Fruit fly (Drosophila melanogaster): ENCODE data around the gene CG12947.

CG12947 gene

DNA sequence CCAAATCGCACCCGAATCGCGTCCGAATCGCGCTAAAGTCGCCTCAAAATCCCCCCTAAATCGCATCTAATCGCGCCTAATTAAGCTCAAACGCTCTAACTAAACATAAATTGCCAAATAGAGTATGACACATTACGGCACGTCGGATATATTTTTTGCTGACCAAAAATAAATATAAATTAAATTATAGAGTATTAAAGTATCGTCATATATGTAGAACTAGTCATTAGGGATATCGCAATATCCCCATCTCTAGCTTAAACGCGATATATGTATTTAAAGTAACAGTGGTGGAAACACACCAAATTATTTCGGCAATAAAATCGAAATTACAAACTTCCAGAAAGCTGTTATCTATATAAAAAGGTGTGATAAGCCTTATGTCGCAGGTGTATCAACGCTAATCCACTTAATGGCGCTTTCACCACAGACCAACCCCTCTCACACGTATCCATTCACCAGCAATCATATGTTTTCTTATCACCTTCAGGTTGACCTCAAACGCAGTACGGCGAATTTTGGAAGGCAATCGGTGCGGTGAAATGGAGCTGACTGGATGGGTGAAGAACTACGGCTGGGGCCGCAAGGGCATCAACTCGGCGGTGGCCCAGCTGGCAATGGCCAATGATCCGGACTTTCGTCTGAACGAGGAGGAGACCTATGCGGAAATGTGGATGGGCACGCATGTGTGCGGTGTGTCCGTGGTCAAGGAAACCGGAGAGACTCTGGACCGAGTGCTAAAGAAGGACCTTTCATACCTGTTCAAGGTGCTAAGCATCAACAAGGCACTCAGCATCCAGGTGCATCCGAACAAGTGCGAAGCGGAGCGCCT, 20.3 kb upstream of the CG12947 start, which contains the start of gene Mpi:
Gene Mpi (plus strand): TSS at position 263 of the 832 bp plus-strand sequence.
- no peak for TF ChIP-seq CTCF (optimal IDR thresholded peaks at IDR 0.05)
- TF ChIP-seq CG8478 (optimal IDR thresholded peaks at IDR 0.05) = no peak

DNA sequence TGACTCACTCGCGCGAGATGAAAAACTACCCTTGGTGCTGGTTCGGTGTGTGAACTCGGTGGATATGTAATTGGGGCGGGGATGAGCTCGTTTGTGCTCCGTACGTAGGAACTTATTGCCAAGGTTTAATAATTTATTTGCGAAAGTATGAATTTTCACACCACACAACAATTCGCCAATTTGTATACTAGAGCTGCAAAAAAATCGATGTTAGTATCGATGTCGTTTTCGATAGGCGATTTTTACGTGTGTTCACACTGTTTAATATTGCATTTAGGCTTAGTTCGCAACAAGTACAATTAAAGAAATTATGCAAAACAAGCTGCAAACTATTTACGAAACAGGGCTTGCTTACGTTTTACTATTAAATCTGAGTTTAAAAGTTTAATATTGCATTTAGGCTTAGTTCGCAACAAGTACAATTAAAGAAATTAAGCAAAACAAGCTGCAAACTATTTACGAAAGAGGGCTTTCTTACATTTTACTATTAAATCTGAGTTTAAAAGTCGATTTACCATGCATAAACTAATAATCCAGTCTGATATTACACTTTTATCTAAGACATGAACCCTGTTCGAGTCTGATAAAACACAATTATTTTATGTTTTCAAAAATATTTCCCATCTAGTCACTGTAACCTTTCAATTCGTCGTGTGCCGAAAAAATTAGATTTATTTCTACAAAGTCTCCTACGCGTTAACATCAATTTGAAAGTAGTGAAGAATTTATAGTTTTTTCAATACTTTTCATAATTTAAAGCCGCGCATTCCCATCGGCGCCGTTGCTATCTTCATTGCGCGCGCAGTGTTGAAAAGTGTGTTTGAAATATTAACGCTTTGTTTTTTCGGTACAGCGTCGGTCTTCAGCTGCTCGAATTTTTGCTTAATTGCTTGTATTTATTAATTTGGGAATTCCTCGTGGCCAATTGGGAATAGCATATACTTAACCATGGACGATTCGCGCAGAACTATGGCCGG, 16.6 kb upstream of the CG12947 start, which contains the start of the genes Snap24 and CG8478:
Gene Snap24 (minus strand): TSS at position 196 of the 977 bp plus-strand sequence.
Gene CG8478 (plus strand): TSS at position 696 of the 977 bp plus-strand sequence.
- TF ChIP-seq CTCF (optimal IDR thresholded peaks at IDR 0.05) (no peak), CG8478 (optimal IDR thresholded peaks at IDR 0.05) (no peak)

DNA sequence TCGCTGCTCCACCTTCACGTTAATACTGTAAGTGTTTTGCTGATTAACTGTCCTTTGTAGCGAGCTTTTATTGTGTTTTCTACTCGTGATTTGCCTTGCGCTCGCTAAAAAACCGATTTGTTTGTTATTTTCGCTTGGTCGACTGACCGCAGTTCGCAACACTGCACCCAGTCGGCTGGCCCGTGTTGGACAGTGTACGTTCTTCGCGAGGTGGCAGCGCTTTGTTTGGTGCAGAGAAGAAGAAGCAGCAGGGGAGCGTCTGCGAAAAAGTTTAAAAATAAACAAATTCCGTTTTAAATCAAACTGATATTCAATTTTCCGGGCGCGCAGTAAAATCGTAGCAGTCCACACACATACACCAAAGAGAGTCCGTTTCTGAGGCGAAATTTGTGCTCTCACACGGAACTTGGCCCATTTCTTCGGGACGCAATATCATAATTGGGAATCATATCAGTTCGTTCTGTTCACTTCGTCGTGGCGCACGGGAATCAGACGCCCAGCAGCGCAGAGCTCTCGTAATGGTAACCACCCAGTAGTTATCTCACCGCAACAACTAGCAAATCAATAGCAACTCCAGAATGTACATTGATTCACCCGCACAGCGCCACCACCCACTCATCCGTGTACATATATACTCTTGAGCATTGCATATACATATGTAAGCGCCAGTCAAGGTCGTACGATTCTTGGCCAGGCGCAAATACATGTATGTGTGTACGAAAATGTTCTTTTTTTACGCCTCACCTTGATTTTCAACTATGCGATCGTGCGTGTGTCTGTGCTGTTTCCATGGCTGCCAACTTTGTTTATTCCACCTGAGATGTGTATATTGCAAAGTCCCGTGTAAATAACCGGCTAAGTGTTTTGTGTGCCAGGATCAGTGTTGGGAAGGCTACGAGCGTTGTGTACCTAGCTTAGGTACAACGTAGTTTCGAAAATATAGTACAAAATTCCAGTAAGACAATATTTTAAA, 12.0 kb upstream of the CG12947 start, which contains the start of gene Naa80:
Gene Naa80 (plus strand): TSS at position 215 of the 973 bp plus-strand sequence.
- TF ChIP-seq CG8478 (optimal IDR thresholded peaks at IDR 0.05) = no peak
- TF ChIP-seq CTCF (optimal IDR thresholded peaks at IDR 0.05) = peak in 1 of 2 experiments; percentile 16

DNA sequence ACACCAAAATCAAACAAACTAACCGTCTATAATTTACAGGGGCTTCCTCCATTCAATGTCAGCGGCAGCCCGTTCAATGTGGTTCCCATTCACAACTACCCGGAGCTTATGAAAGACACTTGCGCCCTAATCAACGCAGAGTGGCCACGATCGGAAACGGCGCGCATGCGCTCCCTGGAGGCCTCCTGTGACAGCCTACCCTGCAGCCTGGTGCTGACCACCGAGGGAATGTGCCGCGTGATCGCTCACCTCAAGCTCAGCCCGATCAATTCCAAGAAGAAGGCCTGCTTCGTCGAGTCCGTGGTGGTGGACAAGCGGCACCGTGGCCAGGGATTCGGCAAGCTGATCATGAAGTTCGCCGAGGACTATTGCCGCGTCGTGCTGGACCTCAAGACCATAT, 11.0 kb upstream of the CG12947 start, which contains the start of gene MED6:
Gene MED6 (minus strand): TSS at position 101 of the 400 bp plus-strand sequence.
- TF ChIP-seq CG8478 (optimal IDR thresholded peaks at IDR 0.05) = no peak
- TF ChIP-seq CTCF (optimal IDR thresholded peaks at IDR 0.05) = no peak

DNA sequence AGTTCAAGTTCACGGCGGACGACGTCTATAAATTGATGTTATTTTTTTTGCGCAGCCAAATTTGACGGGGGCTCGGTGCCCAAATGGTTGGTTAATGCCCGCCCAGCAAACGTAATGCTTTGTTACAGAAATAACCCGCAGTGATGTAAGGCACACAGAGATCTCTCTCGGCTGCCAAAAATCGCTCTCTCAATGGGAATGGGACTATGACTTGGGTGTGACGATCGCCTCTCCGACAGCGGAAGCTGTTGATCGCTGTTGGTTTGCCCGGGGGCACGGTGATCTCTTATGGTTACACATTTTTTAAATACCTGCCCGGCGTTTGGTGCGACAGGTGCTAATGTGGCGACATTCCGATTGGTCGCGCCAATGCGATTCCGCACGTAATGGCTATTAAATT, 9.7 kb upstream of the CG12947 start:
- TF ChIP-seq CTCF (optimal IDR thresholded peaks at IDR 0.05) = no peak
- TF ChIP-seq CG8478 (optimal IDR thresholded peaks at IDR 0.05) = no peak

DNA sequence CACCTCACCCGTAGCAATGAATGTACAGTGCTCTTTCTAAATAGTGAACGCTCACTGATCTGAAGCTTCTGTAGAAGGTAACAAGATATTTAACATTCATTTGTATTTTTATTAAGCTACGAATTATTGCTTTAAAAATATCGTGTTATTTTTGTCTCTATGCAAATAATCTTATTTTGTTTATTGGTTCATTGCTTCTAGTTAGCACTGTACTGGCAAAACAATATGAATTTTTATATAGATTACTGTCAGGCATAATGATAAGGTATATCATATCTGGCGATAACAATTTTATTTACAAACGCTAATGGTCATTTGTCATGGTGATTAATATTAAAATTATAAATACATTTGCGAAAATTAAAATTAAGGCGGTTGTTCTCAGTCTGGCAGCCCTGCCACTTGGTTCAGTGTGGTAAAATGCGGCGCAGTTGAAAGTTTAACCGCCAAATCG, 8.3 kb upstream of the CG12947 start, which contains the start of gene CG9471:
Gene CG9471 (minus strand): TSS at position 24 of the 454 bp plus-strand sequence.
- TF ChIP-seq CTCF (optimal IDR thresholded peaks at IDR 0.05) (no peak), CG8478 (optimal IDR thresholded peaks at IDR 0.05) (no peak)

DNA sequence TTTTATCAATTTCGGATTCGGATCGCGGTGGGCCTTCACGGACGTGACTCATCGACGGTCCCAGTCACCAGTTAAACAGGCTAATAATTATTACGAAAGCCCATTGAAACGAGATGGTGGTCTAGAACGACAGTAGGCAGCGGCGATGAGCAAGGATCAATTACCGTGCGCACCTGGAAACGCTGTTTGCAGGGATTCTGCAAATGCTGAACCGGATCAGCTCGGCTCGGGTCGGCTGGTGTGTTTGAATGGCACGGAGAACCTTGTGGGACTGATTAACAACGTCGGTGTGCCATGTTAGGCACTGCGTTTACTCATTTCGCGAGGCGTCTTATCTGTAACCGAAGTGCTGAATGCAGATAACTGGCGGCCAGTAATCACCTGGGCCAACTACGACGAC, 5.7 kb upstream of the CG12947 start, which contains the start of gene Whamy:
Gene Whamy (minus strand): TSS at position 273 of the 400 bp plus-strand sequence.
- TF ChIP-seq CG8478 (optimal IDR thresholded peaks at IDR 0.05) (no peak), CTCF (optimal IDR thresholded peaks at IDR 0.05) (no peak)

DNA sequence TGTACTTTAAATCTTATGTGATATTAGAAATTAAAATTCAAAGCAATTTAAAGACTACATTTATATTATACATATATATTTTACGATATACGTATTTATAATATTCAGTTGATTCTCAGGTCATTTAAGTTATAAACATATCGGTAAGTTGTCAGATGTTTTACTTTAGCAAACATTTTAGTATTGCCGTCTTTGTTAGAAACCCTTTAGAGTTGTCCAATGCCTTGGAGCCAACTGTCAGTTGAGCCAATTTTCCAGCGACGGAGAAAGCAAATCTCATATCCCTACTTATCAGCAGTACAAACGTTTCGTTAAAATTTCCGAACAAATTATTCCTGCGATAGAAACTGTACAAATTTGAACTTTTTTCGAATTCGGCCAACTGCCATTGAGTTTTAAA, 5.0 kb upstream of the CG12947 start, which contains the start of gene topi:
Gene topi (plus strand): TSS at position 301 of the 400 bp plus-strand sequence.
- TF ChIP-seq CTCF (optimal IDR thresholded peaks at IDR 0.05) = no peak
- TF ChIP-seq CG8478 (optimal IDR thresholded peaks at IDR 0.05) = no peak

DNA sequence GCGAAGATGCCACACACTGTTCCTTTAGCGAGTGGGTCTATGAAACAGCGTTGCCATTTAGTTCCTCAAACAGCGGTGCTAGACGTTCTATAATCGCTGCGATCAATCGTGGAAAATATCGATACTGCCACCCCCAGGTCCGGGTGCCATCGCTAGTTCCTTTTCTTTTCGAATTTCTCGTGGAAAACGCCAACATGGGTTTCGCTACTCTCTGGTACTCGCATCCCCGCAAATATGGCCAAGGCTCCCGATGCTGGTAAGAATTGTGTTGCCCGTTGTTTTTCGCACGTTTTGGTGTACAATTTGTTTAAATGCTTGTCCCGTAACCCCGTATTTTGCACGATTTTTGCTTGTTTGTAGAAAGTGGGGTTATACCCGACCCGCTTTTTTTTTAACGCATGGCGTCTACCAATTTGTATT, 1.9 kb upstream of the CG12947 start, which contains the start of gene RpS29:
Gene RpS29 (plus strand): TSS at position 102 of the 420 bp plus-strand sequence.
- no peak for TF ChIP-seq CG8478 (optimal IDR thresholded peaks at IDR 0.05)
- peak; percentile 60 to 70 for TF ChIP-seq CTCF (optimal IDR thresholded peaks at IDR 0.05)

DNA sequence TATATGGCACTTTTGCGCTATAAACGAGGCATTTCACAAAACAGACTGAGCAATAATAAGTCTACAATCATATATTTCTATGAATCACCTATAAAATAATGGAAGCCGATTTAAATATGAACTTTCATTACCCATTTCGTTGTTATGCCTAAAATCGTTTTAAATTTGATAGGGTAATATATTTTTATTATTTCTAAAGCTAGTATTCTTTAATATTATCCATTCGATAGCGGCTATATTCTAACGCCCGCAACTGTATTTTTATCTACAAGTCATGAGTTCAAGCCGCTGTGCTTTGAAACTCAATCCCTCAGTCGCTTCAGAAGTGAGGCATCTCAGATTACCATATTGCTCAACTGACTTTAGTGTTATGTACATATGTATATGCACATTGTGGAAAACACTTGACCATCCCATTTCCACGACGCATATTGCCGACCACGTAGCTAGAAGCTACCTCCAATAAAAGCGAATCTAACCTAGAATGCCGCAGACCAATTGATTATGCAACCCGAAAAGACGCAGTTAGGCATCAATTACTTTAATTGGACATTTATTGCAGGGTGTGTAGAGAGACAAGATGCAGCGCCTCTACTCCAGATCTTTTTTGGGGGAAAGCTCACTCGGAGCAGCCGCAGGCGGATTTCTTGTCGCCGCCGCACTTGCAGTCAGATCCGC, 3.5 kb downstream of the CG12947 start:
- TF ChIP-seq CG8478 (optimal IDR thresholded peaks at IDR 0.05) = no peak
- TF ChIP-seq CTCF (optimal IDR thresholded peaks at IDR 0.05) = no peak

DNA sequence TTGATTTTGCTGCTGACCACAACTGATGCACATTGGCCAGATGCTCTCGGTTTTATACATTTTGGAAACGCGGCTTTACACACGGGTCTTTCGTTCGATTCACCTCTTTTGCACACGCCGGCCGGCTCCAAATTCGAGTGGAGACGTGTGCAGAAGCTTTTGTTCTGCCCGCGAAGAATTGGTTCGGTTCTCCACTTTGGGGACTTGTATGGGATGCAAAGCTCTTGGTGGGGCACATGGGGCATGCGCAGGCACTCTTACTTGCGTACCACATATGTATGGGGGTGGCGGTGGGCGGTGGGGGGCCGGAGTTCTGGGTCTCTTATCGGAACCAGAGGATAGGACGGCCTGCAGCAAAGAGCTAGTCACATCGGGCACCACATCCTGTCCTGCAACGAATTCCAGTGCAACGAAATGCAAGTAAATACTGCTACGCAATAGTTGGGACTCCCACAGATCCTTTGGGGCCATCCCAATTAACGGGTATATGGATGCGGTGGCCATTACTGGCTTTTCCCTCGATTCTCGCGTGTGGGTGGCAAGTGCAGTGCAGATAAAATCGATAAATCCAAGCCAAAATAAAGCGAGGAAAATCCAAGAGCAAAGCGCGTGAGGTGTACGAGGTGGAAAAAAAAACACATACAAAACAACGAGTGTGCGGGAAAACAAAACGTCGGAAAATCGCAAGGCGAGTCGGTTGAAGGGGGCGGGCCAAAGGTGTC, 4.6 kb downstream of the CG12947 start, which contains the start of the genes MtnA and CG8500:
Gene MtnA (minus strand): TSS at position 30 of the 722 bp plus-strand sequence.
Gene CG8500 (plus strand): TSS at position 313 of the 722 bp plus-strand sequence.
- TF ChIP-seq CTCF (optimal IDR thresholded peaks at IDR 0.05) (no peak), CG8478 (optimal IDR thresholded peaks at IDR 0.05) (no peak)
